Worm (Caenorhabditis elegans) whole organism, L3 larva: Measurements from ENCODE around the gene H35B03.2.

Experiments
- R02D3.7 ChIP-seq: fragments of 150-350 bp; optimal IDR thresholded peaks from 2 replicates; lab custom pipeline; 2014; ENCODE audit warnings: missing biosample characterization, missing genetic modification characterization
- ZK546.5 ChIP-seq: sonication (generic microtip); optimal IDR thresholded peaks from 2 replicates; lab custom pipeline; 2017; ENCODE audit warnings: missing biosample characterization, missing genetic modification characterization
- aly-2 ChIP-seq: fragments of 150-350 bp; optimal IDR thresholded peaks from 2 replicates; lab custom pipeline; 2014; ENCODE audit warnings: missing biosample characterization, missing genetic modification characterization
- ama-1 ChIP-seq: fragments of 150-350 bp; optimal IDR thresholded peaks from 2 replicates; lab custom pipeline; 2018
- ceh-82 ChIP-seq: fragments of 150-350 bp; optimal IDR thresholded peaks from 2 replicates; lab custom pipeline; 2014; ENCODE audit warnings: missing biosample characterization, missing genetic modification characterization
- egl-27 ChIP-seq: sonication (generic microtip); optimal IDR thresholded peaks from 4 replicates; lab custom pipeline; 2017; ENCODE audit warnings: missing biosample characterization, missing genetic modification reagents, missing genetic modification characterization
- egl-5 ChIP-seq: fragments of 150-350 bp; optimal IDR thresholded peaks from 2 replicates; lab custom pipeline; 2017; ENCODE audit warnings: missing biosample characterization, missing genetic modification reagents, missing genetic modification characterization, inconsistent platforms
- elt-1 ChIP-seq: fragments of 150-350 bp; optimal IDR thresholded peaks from 2 replicates; lab custom pipeline; 2014; ENCODE audit warnings: missing biosample characterization, missing genetic modification characterization
- elt-2 ChIP-seq: sonication (generic microtip); optimal IDR thresholded peaks from 2 replicates; lab custom pipeline; 2016; ENCODE audit warnings: missing genetic modification reagents, mild to moderate bottlenecking, missing genetic modification characterization, missing compliant biosample characterization
- eor-1 ChIP-seq, 2 experiments: fragments of 150-350 bp; optimal IDR thresholded peaks; 2 replicates each; lab custom pipeline; 2014 to 2018; ENCODE audit warnings: missing biosample characterization in 2 of 2, missing genetic modification characterization in 2 of 2
- fkh-10 ChIP-seq: sonication (generic microtip); optimal IDR thresholded peaks from 2 replicates; lab custom pipeline; 2017; ENCODE audit warnings: missing biosample characterization, missing genetic modification reagents, missing genetic modification characterization
- fos-1 ChIP-seq: fragments of 150-350 bp; optimal IDR thresholded peaks from 2 replicates; lab custom pipeline; 2014; ENCODE audit warnings: missing biosample characterization, missing genetic modification characterization
- jun-1 ChIP-seq: fragments of 150-350 bp; optimal IDR thresholded peaks from 2 replicates; lab custom pipeline; 2014; ENCODE audit warnings: missing biosample characterization, missing genetic modification reagents, missing genetic modification characterization
- lin-39 ChIP-seq: fragments of 150-350 bp; optimal IDR thresholded peaks from 2 replicates; lab custom pipeline; 2018; ENCODE audit warnings: missing biosample characterization, missing genetic modification reagents, missing genetic modification characterization
- lsy-12 ChIP-seq: sonication (generic microtip); optimal IDR thresholded peaks from 2 replicates; lab custom pipeline; 2016; ENCODE audit warnings: mild to moderate bottlenecking, missing genetic modification characterization, missing compliant biosample characterization
- mdl-1 ChIP-seq: fragments of 150-350 bp; optimal IDR thresholded peaks from 2 replicates; lab custom pipeline; 2014; ENCODE audit warnings: missing biosample characterization, missing genetic modification characterization
- mml-1 ChIP-seq: fragments of 150-350 bp; sonication (generic microtip); optimal IDR thresholded peaks from 3 replicates; lab custom pipeline; 2014; ENCODE audit warnings: missing biosample characterization, missing genetic modification characterization
- nhr-11 ChIP-seq: fragments of 150-350 bp; optimal IDR thresholded peaks from 2 replicates; lab custom pipeline; 2014; ENCODE audit warnings: missing biosample characterization, missing genetic modification characterization
- nhr-23 ChIP-seq: fragments of 150-350 bp; optimal IDR thresholded peaks from 2 replicates; lab custom pipeline; 2014; ENCODE audit warnings: missing biosample characterization, missing genetic modification reagents, missing genetic modification characterization
- nhr-237 ChIP-seq: fragments of 150-350 bp; optimal IDR thresholded peaks from 2 replicates; lab custom pipeline; 2014; ENCODE audit warnings: missing biosample characterization, missing genetic modification characterization
- nhr-28 ChIP-seq: fragments of 150-350 bp; optimal IDR thresholded peaks from 2 replicates; lab custom pipeline; 2014; ENCODE audit warnings: missing biosample characterization, missing genetic modification characterization
- nhr-43 ChIP-seq: sonication (generic microtip); optimal IDR thresholded peaks from 2 replicates; lab custom pipeline; 2016; ENCODE audit warnings: mild to moderate bottlenecking, missing genetic modification characterization, missing compliant biosample characterization; ENCODE audit not compliant: poor library complexity, severe bottlenecking
- nhr-67 ChIP-seq: fragments of 150-350 bp; optimal IDR thresholded peaks from 2 replicates; lab custom pipeline; 2014; ENCODE audit warnings: missing biosample characterization, missing genetic modification characterization
- nhr-76 ChIP-seq: fragments of 150-350 bp; sonication (generic microtip); optimal IDR thresholded peaks from 5 replicates; lab custom pipeline; 2014; ENCODE audit warnings: missing biosample characterization, missing genetic modification characterization
- nhr-77 ChIP-seq: fragments of 150-350 bp; optimal IDR thresholded peaks from 2 replicates; lab custom pipeline; 2014; ENCODE audit warnings: missing biosample characterization, missing genetic modification characterization
- pqm-1 ChIP-seq: fragments of 150-350 bp; optimal IDR thresholded peaks from 2 replicates; lab custom pipeline; 2017; ENCODE audit warnings: missing biosample characterization, missing genetic modification characterization, inconsistent platforms
- sea-2 ChIP-seq: fragments of 150-350 bp; sonication (generic microtip); optimal IDR thresholded peaks from 4 replicates; lab custom pipeline; 2014; ENCODE audit warnings: missing biosample characterization, missing genetic modification reagents, missing genetic modification characterization
- skn-1 ChIP-seq: fragments of 150-350 bp; optimal IDR thresholded peaks from 2 replicates; lab custom pipeline; 2014; ENCODE audit warnings: missing biosample characterization, missing genetic modification characterization
- snpc-4 ChIP-seq: fragments of 150-350 bp; optimal IDR thresholded peaks from 2 replicates; lab custom pipeline; 2014; ENCODE audit warnings: missing biosample characterization, missing genetic modification characterization
- tbx-2 ChIP-seq: sonication (generic microtip); optimal IDR thresholded peaks from 2 replicates; lab custom pipeline; 2016; ENCODE audit warnings: mild to moderate bottlenecking, missing genetic modification characterization, missing compliant biosample characterization
- unc-39 ChIP-seq: sonication (generic microtip); optimal IDR thresholded peaks from 4 replicates; lab custom pipeline; 2017; ENCODE audit warnings: missing biosample characterization, missing genetic modification characterization
- unc-62 ChIP-seq: fragments of 150-350 bp; sonication (generic microtip); optimal IDR thresholded peaks from 4 replicates; lab custom pipeline; 2014; ENCODE audit warnings: missing biosample characterization, missing genetic modification reagents, missing genetic modification characterization
- zag-1 ChIP-seq: fragments of 150-350 bp; optimal IDR thresholded peaks from 2 replicates; lab custom pipeline; 2014; ENCODE audit warnings: missing biosample characterization, missing genetic modification characterization
- ztf-11 ChIP-seq: fragments of 150-350 bp; optimal IDR thresholded peaks from 2 replicates; lab custom pipeline; 2014; ENCODE audit warnings: missing biosample characterization, missing genetic modification characterization
- ztf-4 ChIP-seq: fragments of 150-350 bp; optimal IDR thresholded peaks from 2 replicates; lab custom pipeline; 2014; ENCODE audit warnings: missing biosample characterization, missing genetic modification characterization

H35B03.2 gene

ce11 chrIV:5744114-5744513 is 12.6 kb upstream of the H35B03.2 start, which contains the start of gene C45E5.1:
Gene C45E5.1, plus strand, starts transcription at chrIV:5744403.
- no peak for TF ChIP-seq R02D3.7 (tag; lab: Kevin White, UChicago)
- no peak for TF ChIP-seq fkh-10
- TF ChIP-seq nhr-28 (tag; lab: Kevin White, UChicago), result no peak
- TF ChIP-seq elt-2, result peak; percentile 49
- no peak for TF ChIP-seq lsy-12
- no peak for TF ChIP-seq elt-1 (tag; lab: Kevin White, UChicago)
- peak; percentile 47 for TF ChIP-seq pqm-1 (tag; lab: Kevin White, UChicago)

DNA sequence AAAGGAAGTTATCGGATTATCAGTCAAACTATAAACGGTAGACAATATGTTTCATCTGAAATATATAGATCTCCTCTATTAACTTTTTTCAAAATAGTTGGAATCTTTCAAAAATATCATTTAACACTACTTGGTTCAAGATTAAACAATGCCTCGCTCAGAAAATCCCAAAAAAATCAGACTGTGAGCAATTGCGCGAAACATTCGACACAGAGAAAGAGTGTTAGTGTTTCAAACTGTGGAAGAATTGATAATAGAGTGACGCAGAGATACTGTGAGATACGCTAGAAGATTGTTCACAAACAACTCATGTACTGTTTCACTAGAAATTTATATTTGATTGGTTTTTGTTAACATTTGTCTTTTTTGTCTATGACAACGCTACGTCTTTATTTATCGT is 9.6 kb upstream of the H35B03.2 start, which contains the start of gene chil-11:
Gene chil-11 (plus strand): TSS at position 301 of the 400 bp plus-strand sequence.
- no peak for TF ChIP-seq nhr-77 (tag; lab: Kevin White, UChicago)
- no peak for TF ChIP-seq nhr-43 (tag; lab: Kevin White, UChicago)
- no peak for TF ChIP-seq jun-1 (tag; lab: Kevin White, UChicago)
- TF ChIP-seq sea-2, result no peak
- TF ChIP-seq nhr-11 (tag; lab: Kevin White, UChicago), result no peak
- no peak for TF ChIP-seq unc-62 (GFP tag; lab: Kevin White, UChicago)
- no peak for TF ChIP-seq snpc-4
- TF ChIP-seq nhr-67 (tag; lab: Kevin White, UChicago), result no peak
- no peak for TF ChIP-seq mdl-1 (tag; lab: Kevin White, UChicago)
- no peak for TF ChIP-seq nhr-23 (tag; lab: Kevin White, UChicago)
- no peak for TF ChIP-seq ztf-11 (tag; lab: Kevin White, UChicago)
- no peak for TF ChIP-seq nhr-76 (tag; lab: Kevin White, UChicago)
- TF ChIP-seq elt-1 (tag; lab: Kevin White, UChicago), result no peak
- no peak for TF ChIP-seq eor-1 (tag; optimal IDR thresholded peaks at IDR 0.05; lab: Kevin White, UChicago)
- no peak for TF ChIP-seq egl-5
- TF ChIP-seq zag-1 (tag; lab: Kevin White, UChicago), result no peak
- no peak for TF ChIP-seq elt-2
- no peak for TF ChIP-seq fkh-10
- TF ChIP-seq ztf-4 (tag; lab: Kevin White, UChicago), result no peak
- TF ChIP-seq ceh-82 (tag; lab: Kevin White, UChicago), result no peak

DNA sequence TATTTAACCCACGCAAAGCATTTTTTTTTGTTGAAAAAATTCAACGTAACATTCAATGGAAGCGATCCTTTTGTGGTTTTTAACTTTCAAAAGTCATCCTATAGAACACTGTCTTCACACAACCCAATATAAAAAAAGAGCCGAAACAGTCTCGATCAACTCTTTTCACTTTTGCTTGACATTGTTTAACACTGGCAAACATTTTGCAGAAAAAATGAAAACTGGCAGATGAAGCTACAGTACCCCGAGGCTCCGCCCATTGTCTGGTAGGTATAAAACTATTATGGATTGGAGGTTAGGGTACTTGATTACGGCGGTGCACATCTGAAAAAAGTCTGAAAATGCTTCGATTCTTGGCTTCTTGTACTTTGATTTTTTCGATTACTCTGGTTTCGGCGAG is 3.2 kb upstream of the H35B03.2 start, which contains the start of gene cpg-18:
Gene cpg-18 (plus strand): TSS at position 301 of the 400 bp plus-strand sequence.
- TF ChIP-seq ZK546.5 (tag; lab: Kevin White, UChicago) (no peak), aly-2 (no peak), fos-1 (tag; lab: Kevin White, UChicago) (no peak)

DNA sequence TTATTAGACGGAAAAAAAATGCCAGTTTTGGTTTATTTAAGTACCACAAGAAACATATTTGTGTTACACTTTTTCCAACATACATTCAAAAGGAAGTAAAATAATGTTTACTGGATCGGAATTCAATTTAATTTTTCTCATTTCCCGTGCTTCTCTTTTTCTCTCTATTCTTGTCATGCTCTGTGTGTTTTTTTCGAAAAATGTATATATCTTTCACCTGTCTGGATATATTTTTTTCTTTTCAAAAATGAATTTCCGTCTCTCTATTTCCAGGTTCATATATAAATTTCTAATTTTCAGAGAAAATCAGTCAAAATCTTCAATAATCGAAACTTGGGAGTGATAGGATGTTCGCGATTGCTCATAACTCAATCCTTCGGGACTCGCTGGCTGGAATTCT is 6.2 kb downstream of the H35B03.2 start, which contains the start of gene H35B03.1:
Gene H35B03.1 (plus strand): TSS at position 301 of the 400 bp plus-strand sequence.
- TF ChIP-seq tbx-2 (tag; lab: Kevin White, UChicago) (no peak), lsy-12 (no peak), snpc-4 (no peak), ztf-4 (tag; lab: Kevin White, UChicago) (no peak), jun-1 (tag; lab: Kevin White, UChicago) (no peak), egl-27 (tag; lab: Kevin White, UChicago) (no peak), ama-1 (lab: Kevin White, UChicago) (no peak), nhr-43 (tag; lab: Kevin White, UChicago) (no peak), sea-2 (no peak), nhr-76 (tag; lab: Kevin White, UChicago) (no peak), skn-1 (tag; lab: Kevin White, UChicago) (no peak), lin-39 (tag; lab: Kevin White, UChicago) (no peak), pqm-1 (tag; lab: Kevin White, UChicago) (no peak), nhr-67 (tag; lab: Kevin White, UChicago) (no peak), elt-1 (tag; lab: Kevin White, UChicago) (no peak), mml-1 (tag; lab: Kevin White, UChicago) (no peak), nhr-237 (tag; lab: Kevin White, UChicago) (no peak)
- TF ChIP-seq, all 47 proteins: peak for 0

- no peak for TF ChIP-seq tbx-2 (tag; lab: Kevin White, UChicago)
- no peak for TF ChIP-seq unc-39 (tag; lab: Kevin White, UChicago)
- TF ChIP-seq fkh-10, result peak; percentile 82
Observed at ce11 chrIV:5723659-5724058, 7.8 kb downstream of the H35B03.2 start.
